Worm (Caenorhabditis elegans): ENCODE measurements around the gene pap-3.

The pap-3 gene

DNA sequence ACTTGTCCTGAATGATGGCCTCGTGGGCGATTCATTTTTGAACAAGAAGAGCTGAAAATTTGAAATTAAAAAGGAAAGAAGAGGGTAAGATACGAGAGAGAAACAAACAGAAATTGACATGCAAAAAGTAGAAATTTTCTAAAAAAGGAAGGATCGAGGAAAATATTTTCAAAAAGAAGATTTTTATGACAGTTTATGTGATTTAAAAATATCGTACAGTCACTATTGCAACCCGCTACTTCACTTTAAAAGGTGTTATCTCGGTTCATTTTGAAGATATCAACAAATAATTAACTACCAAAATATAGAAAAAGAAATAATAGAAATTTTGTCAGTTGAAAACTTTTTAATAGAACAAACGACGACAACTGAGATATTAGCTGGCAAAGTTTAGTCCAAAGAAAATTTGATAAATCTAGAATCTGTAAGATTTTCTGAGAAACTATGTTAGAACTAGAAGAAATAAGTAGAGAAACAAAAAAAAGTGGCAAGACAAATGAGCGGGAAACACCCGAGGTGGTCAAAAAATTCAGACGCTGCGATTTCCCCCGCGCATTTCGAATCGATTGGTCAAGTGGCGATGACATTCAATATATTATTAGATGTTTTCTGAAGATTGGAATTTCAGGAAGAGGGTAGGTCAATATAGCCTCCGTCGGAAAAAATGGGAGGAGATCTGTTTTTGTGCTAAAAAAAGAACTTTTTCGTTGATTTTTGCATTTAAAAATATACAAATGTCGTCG is 7.4 kb upstream of the pap-3 start, which contains the start of gene Y6D1A.1:
Gene Y6D1A.1 (minus strand): TSS at position 51 of the 743 bp plus-strand sequence.
- TF ChIP-seq daf-12 (tag; optimal IDR thresholded peaks at IDR 0.05) (no peak), nfya-1 (tag; optimal IDR thresholded peaks at IDR 0.05; ENCODE audit: insufficient read depth) (no peak), pqm-1 (tag; optimal IDR thresholded peaks at IDR 0.05) (no peak), ztf-4 (tag; optimal IDR thresholded peaks at IDR 0.05) (no peak), nhr-237 (tag; optimal IDR thresholded peaks at IDR 0.05) (no peak), nhr-67 (tag; optimal IDR thresholded peaks at IDR 0.05) (no peak), skn-1 (tag; optimal IDR thresholded peaks at IDR 0.05) (no peak), nhr-25 (tag; optimal IDR thresholded peaks at IDR 0.05) (no peak), pha-4 (tag; optimal IDR thresholded peaks at IDR 0.05) (no peak), ztf-11 (tag; optimal IDR thresholded peaks at IDR 0.05) (no peak), nhr-23 (tag; optimal IDR thresholded peaks at IDR 0.05) (no peak), R02D3.7 (tag; optimal IDR thresholded peaks at IDR 0.05) (no peak), ZK546.5 (tag; optimal IDR thresholded peaks at IDR 0.05) (no peak), nhr-11 (tag; optimal IDR thresholded peaks at IDR 0.05) (no peak), jun-1 (tag; optimal IDR thresholded peaks at IDR 0.05) (no peak), zag-1 (tag; optimal IDR thresholded peaks at IDR 0.05) (no peak), lin-15B (tag; optimal IDR thresholded peaks at IDR 0.05) (no peak), elt-3 (tag; optimal IDR thresholded peaks at IDR 0.05) (no peak)

DNA sequence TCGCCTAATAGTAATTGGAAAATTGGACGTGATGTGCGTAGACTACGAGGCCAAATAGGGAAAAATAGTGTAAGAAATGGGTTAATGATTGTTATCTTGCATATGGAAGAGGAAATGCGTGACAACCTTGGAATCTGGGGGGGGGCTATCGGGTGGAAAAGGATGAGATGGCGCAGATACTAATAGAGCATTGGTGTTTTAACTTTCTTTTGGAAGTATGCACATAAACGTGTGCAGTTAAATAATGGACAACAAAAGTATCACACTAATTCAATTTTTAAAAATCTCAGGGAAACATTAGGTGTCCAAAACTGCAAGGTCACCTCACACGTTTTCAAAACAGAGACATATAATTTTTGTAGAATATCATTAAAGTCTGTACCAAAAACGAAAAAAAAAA is 3.4 kb upstream of the pap-3 start, which contains the start of gene Y6D1A.2:
Gene Y6D1A.2 (minus strand): TSS at position 101 of the 400 bp plus-strand sequence.
- TF ChIP-seq nhr-25 (tag; optimal IDR thresholded peaks at IDR 0.05) (peak; percentile 33), nfya-1 (tag; optimal IDR thresholded peaks at IDR 0.05; ENCODE audit: insufficient read depth) (no peak)

DNA sequence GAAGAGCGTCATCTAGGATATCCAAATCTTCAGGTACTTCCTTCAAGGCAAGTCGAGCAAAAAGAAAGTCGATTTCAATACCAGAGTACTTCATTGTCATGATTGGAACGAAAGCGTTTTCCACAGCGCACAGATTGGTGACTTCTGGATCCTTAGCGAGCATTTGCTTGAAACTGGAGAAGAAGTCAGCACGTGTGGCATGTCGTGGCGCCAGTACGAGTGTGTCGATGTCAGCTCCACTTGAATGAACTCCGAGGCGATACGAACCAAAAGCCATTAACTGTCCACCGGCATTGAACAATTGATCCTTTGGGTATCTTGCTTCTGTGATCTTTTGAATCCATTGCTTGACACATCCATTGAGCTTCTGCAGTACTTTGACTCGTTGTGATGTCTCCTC is 361 bp downstream of the pap-3 start:
- TF ChIP-seq ceh-28 (tag; optimal IDR thresholded peaks at IDR 0.05): no peak
- TF ChIP-seq elt-3 (tag; optimal IDR thresholded peaks at IDR 0.05): no peak
- no peak for TF ChIP-seq daf-12 (tag; optimal IDR thresholded peaks at IDR 0.05)
- TF ChIP-seq eor-1 (tag; optimal IDR thresholded peaks at IDR 0.05): no peak
- no peak for TF ChIP-seq mdl-1 (tag; optimal IDR thresholded peaks at IDR 0.05)
- no peak for TF ChIP-seq fkh-2 (tag; optimal IDR thresholded peaks at IDR 0.05)
- TF ChIP-seq jun-1 (tag; optimal IDR thresholded peaks at IDR 0.05): no peak
- TF ChIP-seq fos-1 (tag; optimal IDR thresholded peaks at IDR 0.05): no peak
- TF ChIP-seq lin-39 (tag; optimal IDR thresholded peaks at IDR 0.05): no peak
- no peak for TF ChIP-seq R02D3.7 (tag; optimal IDR thresholded peaks at IDR 0.05)

DNA sequence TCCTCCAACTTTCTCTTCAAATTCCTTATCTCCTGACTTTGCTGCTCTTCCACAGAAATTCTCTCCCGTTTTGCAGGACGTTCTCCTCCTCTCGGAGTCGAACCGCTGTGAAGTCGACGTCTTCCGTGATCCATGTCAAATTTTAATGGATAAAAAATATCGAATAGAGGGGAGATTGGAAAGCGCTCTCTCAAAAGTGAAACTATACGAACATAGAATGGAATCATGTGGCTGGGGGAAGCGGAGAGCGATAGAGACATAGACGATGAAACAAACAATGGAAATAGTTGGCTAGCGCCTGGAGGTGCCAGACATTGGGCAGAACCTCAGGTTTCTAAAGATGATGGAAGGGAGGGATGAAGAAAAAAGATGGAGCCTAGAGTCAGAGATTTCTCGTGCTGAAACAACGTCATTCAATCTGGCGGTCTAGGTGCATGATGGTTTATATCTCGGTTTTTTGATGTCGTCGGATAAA is 2.4 kb downstream of the pap-3 start, which contains the start of gene F43G6.8:
Gene F43G6.8 (minus strand): TSS at position 198 of the 475 bp plus-strand sequence.
- no peak for TF ChIP-seq daf-12 (tag; optimal IDR thresholded peaks at IDR 0.05)
- TF ChIP-seq ceh-16 (tag; optimal IDR thresholded peaks at IDR 0.05): no peak
- TF ChIP-seq nhr-67 (tag; optimal IDR thresholded peaks at IDR 0.05): no peak
- no peak for TF ChIP-seq nhr-28 (tag; optimal IDR thresholded peaks at IDR 0.05)
- peak; percentile 13 for TF ChIP-seq nhr-25 (tag; optimal IDR thresholded peaks at IDR 0.05)
- no peak for TF ChIP-seq unc-62 (GFP tag; optimal IDR thresholded peaks at IDR 0.05)
- TF ChIP-seq hmg-11 (tag; optimal IDR thresholded peaks at IDR 0.05): no peak
- TF ChIP-seq nhr-237 (tag; optimal IDR thresholded peaks at IDR 0.05): no peak
- no peak for TF ChIP-seq ztf-11 (tag; optimal IDR thresholded peaks at IDR 0.05)
- no peak for TF ChIP-seq ZK546.5 (tag; optimal IDR thresholded peaks at IDR 0.05)
- no peak for TF ChIP-seq unc-39 (tag; optimal IDR thresholded peaks at IDR 0.05)
- TF ChIP-seq nhr-76 (tag; optimal IDR thresholded peaks at IDR 0.05): no peak
- TF ChIP-seq mdl-1 (tag; optimal IDR thresholded peaks at IDR 0.05): no peak
- TF ChIP-seq jun-1 (tag; optimal IDR thresholded peaks at IDR 0.05): no peak
- no peak for TF ChIP-seq ceh-82 (tag; optimal IDR thresholded peaks at IDR 0.05)
- peak; percentile 30 for TF ChIP-seq elt-2 (tag; optimal IDR thresholded peaks at IDR 0.05)
- TF ChIP-seq pha-4 (tag; optimal IDR thresholded peaks at IDR 0.05): no peak
- TF ChIP-seq egl-27 (tag; optimal IDR thresholded peaks at IDR 0.05): no peak
- TF ChIP-seq skn-1 (tag; optimal IDR thresholded peaks at IDR 0.05): no peak
- TF ChIP-seq ama-1 (optimal IDR thresholded peaks at IDR 0.05): no peak
- no peak for TF ChIP-seq zag-1 (tag; optimal IDR thresholded peaks at IDR 0.05)
- TF ChIP-seq R02D3.7 (tag; optimal IDR thresholded peaks at IDR 0.05): no peak
- no peak for TF ChIP-seq mml-1 (tag; optimal IDR thresholded peaks at IDR 0.05)
- no peak for TF ChIP-seq elt-3 (tag; optimal IDR thresholded peaks at IDR 0.05)
- no peak for TF ChIP-seq ceh-9 (tag; optimal IDR thresholded peaks at IDR 0.05)
- TF ChIP-seq nhr-11 (tag; optimal IDR thresholded peaks at IDR 0.05): peak; percentile 78
- no peak for TF ChIP-seq nhr-77 (tag; optimal IDR thresholded peaks at IDR 0.05)
- no peak for TF ChIP-seq egl-5 (tag; optimal IDR thresholded peaks at IDR 0.05)
- peak; percentile 14 for TF ChIP-seq pqm-1 (tag; optimal IDR thresholded peaks at IDR 0.05)
- TF ChIP-seq nfya-1 (tag; optimal IDR thresholded peaks at IDR 0.05; ENCODE audit: insufficient read depth): peak; percentile 72
- peak; percentile 32 for TF ChIP-seq snpc-4 (tag; optimal IDR thresholded peaks at IDR 0.05)
- TF ChIP-seq lin-15B (tag; optimal IDR thresholded peaks at IDR 0.05): peak; percentile 11
- TF ChIP-seq lin-39 (tag; optimal IDR thresholded peaks at IDR 0.05): peak; percentile 11
- TF ChIP-seq fkh-10 (GFP tag; optimal IDR thresholded peaks at IDR 0.05): no peak
- TF ChIP-seq tbx-2 (tag; optimal IDR thresholded peaks at IDR 0.05): no peak
- no peak for TF ChIP-seq eor-1 (tag; optimal IDR thresholded peaks at IDR 0.05)
- no peak for TF ChIP-seq sea-2 (GFP tag; optimal IDR thresholded peaks at IDR 0.05)
- TF ChIP-seq nhr-12 (tag; optimal IDR thresholded peaks at IDR 0.05): no peak
- no peak for TF ChIP-seq fos-1 (tag; optimal IDR thresholded peaks at IDR 0.05)
